Fruit fly (Drosophila melanogaster): ENCODE data around the gene comm2.

Gene comm2

DNA sequence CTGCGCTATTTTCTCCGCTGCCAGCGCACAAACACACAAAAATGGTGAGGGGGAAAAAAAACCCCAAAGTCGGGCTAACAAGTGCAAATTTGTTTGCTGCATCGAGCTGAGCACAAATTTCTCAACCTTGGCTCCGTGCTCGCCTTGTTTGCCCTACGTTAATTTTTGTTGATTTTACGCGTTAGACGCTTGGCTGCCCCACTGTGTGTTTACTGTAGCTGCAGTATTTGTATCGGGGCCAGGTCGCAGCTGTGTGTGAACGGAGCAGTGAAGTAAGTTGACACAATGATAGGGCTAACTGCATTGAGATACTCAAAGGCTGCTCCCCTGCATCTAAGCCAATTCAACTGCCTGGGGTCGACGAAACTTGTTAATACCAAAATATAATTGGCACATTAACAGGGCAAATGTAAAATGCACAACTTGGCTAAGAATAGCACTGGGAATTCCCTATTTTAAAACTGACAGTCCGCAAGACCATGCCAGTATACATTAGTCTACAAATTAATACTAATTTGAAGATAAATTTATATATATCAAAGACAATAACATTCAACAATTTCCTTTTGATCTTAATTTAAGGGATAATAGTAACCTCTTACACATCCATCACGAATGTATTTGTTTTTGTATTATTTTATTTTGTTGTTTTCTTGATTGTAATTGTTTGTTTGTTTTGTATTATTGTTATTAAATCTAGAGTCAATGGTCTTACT lies 16.3 kb upstream of the comm2 start, which contains the start of gene CG42571 (continued):
- no peak for TF ChIP-seq CG30431 (GFP tag; optimal IDR thresholded peaks at IDR 0.05)
- TF ChIP-seq Sox102F (GFP tag; optimal IDR thresholded peaks at IDR 0.05): peak; percentile 38
- no peak for TF ChIP-seq CG34224 (GFP tag; IDR thresholded peaks at IDR 0.05; ENCODE audit: partially characterized antibody)
- peak; percentile 48 for TF ChIP-seq CG6254 (GFP tag; optimal IDR thresholded peaks at IDR 0.05)
- TF ChIP-seq dimm (GFP tag; IDR thresholded peaks at IDR 0.05): no peak
- TF ChIP-seq amos (GFP tag; IDR thresholded peaks at IDR 0.05; ENCODE audit: partially characterized antibody): no peak
- peak; percentile 10 for TF ChIP-seq gcm (GFP tag; optimal IDR thresholded peaks at IDR 0.05)
- no peak for TF ChIP-seq CG13775 (GFP tag; optimal IDR thresholded peaks at IDR 0.05)

DNA sequence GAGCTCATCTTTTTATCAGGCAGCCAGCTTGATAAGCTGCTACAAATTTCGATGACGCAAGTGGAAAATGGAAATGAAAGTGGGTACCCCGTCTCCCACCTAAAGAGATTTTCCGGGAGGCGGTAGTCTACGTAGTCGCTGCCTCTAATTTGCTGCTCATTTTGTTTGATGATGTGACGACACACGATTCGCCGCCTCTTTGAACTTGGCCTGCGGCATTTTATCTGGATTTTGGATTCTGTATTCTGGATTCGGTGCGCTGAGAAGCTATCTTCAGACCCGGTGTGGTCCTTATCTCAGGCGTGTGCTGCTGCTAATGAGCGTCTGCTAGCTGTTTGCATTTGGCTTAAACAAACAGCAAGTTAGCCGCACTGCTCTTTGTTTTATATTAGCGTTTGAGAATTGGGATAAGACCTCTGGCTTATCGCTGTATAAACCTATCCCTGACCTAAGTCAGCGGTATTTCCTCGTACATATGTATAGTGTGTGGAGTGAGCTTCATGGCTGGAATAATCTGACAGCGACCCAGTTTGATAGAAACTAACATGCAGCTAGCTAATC lies 14.4 kb upstream of the comm2 start:
- peak; percentile 44 for TF ChIP-seq CG6854 (GFP tag; optimal IDR thresholded peaks at IDR 0.05)
- TF ChIP-seq nom (GFP tag; optimal IDR thresholded peaks at IDR 0.05): no peak
- no peak for TF ChIP-seq z (GFP tag; IDR thresholded peaks at IDR 0.05)
- peak; percentile 74 for TF ChIP-seq CG1233 (GFP tag; optimal IDR thresholded peaks at IDR 0.05)
- peak; percentile 7 for TF ChIP-seq CG17912 (GFP tag; optimal IDR thresholded peaks at IDR 0.05)
- TF ChIP-seq row (GFP tag; IDR thresholded peaks at IDR 0.05): no peak
- TF ChIP-seq mld (GFP tag; IDR thresholded peaks at IDR 0.05; ENCODE audit: partially characterized antibody): no peak
- TF ChIP-seq vvl (GFP tag; IDR thresholded peaks at IDR 0.05): peak; percentile 56; the same call in 1 of the 2 replicates
- peak; percentile 43 for TF ChIP-seq repo (GFP tag; optimal IDR thresholded peaks at IDR 0.05)
- peak; percentile 59 for TF ChIP-seq gem (tag; optimal IDR thresholded peaks at IDR 0.05)
- no peak for TF ChIP-seq CG7963 (GFP tag; IDR thresholded peaks at IDR 0.05; ENCODE audit: partially characterized antibody)
- TF ChIP-seq hth (optimal IDR thresholded peaks at IDR 0.05): no peak
- peak; percentile 20 for TF ChIP-seq CG6683 (GFP tag; optimal IDR thresholded peaks at IDR 0.05)
- peak; percentile 11 for TF ChIP-seq salm (tag; optimal IDR thresholded peaks at IDR 0.05)
- TF ChIP-seq Poxn (GFP tag; IDR thresholded peaks at IDR 0.05): no peak
- no peak for TF ChIP-seq dan (GFP tag; IDR thresholded peaks at IDR 0.05)
- no peak for TF ChIP-seq knrl (GFP tag; IDR thresholded peaks at IDR 0.05; ENCODE audit: partially characterized antibody)
- no peak for TF ChIP-seq Hand (GFP tag; optimal IDR thresholded peaks at IDR 0.05)
- no peak for TF ChIP-seq HLH4C (GFP tag; IDR thresholded peaks at IDR 0.05; ENCODE audit: partially characterized antibody)
- no peak for TF ChIP-seq Dip3 (GFP tag; optimal IDR thresholded peaks at IDR 0.05)
- TF ChIP-seq CG10654 (GFP tag; optimal IDR thresholded peaks at IDR 0.05): peak; percentile 35
- TF ChIP-seq Side (GFP tag; optimal IDR thresholded peaks at IDR 0.05): peak; percentile 73
- TF ChIP-seq ci (GFP tag; IDR thresholded peaks at IDR 0.05): peak; percentile 68
- TF ChIP-seq Doc2 (GFP tag; IDR thresholded peaks at IDR 0.05): no peak
- TF ChIP-seq CG12769 (tag; optimal IDR thresholded peaks at IDR 0.05): peak; percentile 76
- TF ChIP-seq usp (GFP tag; optimal IDR thresholded peaks at IDR 0.05): no peak
- TF ChIP-seq Sry-δ (GFP tag; optimal IDR thresholded peaks at IDR 0.05): peak; percentile 32
- TF ChIP-seq da (GFP tag; optimal IDR thresholded peaks at IDR 0.05): peak; percentile 61
- peak; percentile 84 for TF ChIP-seq CG6813 (GFP tag; optimal IDR thresholded peaks at IDR 0.05)
- no peak for TF ChIP-seq tap (tag; optimal IDR thresholded peaks at IDR 0.05)
- peak; percentile 27; the same call in 1 of the 2 replicates for TF ChIP-seq rib (GFP tag; IDR thresholded peaks at IDR 0.05)
- TF ChIP-seq fd96Cb (tag; optimal IDR thresholded peaks at IDR 0.05): peak; percentile 21
- peak; percentile 46 for TF ChIP-seq CG15601 (tag; optimal IDR thresholded peaks at IDR 0.05)
- peak; percentile 25 for TF ChIP-seq dm (GFP tag; optimal IDR thresholded peaks at IDR 0.05)
- peak; percentile 97 for TF ChIP-seq sens (GFP tag)
- no peak for TF ChIP-seq Gsc (GFP tag; IDR thresholded peaks at IDR 0.05)
- no peak for TF ChIP-seq CG14860 (GFP tag; IDR thresholded peaks at IDR 0.05; ENCODE audit: partially characterized antibody)
- TF ChIP-seq lola (GFP tag; optimal IDR thresholded peaks at IDR 0.05): peak in 1 of 3 experiments; percentile 35
- no peak for TF ChIP-seq ato (GFP tag; IDR thresholded peaks at IDR 0.05; ENCODE audit: partially characterized antibody)
